Worm (Caenorhabditis elegans) whole organism, midembryonic: Measurements from ENCODE around the gene F28H6.4.

Experiments
- T22C8.4 ChIP-seq: fragments of 200-800 bp; sonication (Bioruptor generic); IDR thresholded peaks from 2 replicates; pipeline ENCODE4 v1.3.6; 2022; ENCODE audit warnings: missing genetic modification characterization, missing compliant biosample characterization
- cog-1 ChIP-seq: sonication (generic microtip); optimal IDR thresholded peaks from 2 replicates; lab custom pipeline; 2016; ENCODE audit warnings: missing genetic modification characterization, missing compliant biosample characterization
- flt-1 ChIP-seq: fragments of 200-800 bp; sonication (Bioruptor generic); IDR thresholded peaks from 2 replicates; pipeline ENCODE4 v1.3.6; 2022; ENCODE audit warnings: missing genetic modification characterization, missing compliant biosample characterization
- klf-2 ChIP-seq: fragments of 200-800 bp; sonication (Bioruptor generic); conservative IDR thresholded peaks from 2 replicates; pipeline ENCODE4 v1.3.6; 2022; ENCODE audit warnings: missing genetic modification reagents, missing genetic modification characterization, missing compliant biosample characterization
- med-1 ChIP-seq: sonication (generic microtip); optimal IDR thresholded peaks from 2 replicates; lab custom pipeline; 2017; ENCODE audit warnings: missing genetic modification characterization, mild to moderate bottlenecking, missing compliant biosample characterization, antibody characterized with exemption, missing genetic modification reagents; ENCODE audit not compliant: insufficient read depth
- ref-1 ChIP-seq: fragments of 200-800 bp; sonication (Bioruptor generic); conservative IDR thresholded peaks from 2 replicates; pipeline ENCODE4 v1.3.6; 2022; ENCODE audit warnings: missing genetic modification reagents, missing genetic modification characterization, missing compliant biosample characterization
- tab-1 ChIP-seq: fragments of 200-800 bp; sonication (Bioruptor generic); IDR thresholded peaks from 2 replicates; pipeline ENCODE4 v1.3.6; 2022; ENCODE audit warnings: missing genetic modification characterization, missing compliant biosample characterization
- ztf-23 ChIP-seq: fragments of 200-800 bp; sonication (Bioruptor generic); IDR thresholded peaks from 2 replicates; pipeline ENCODE4 v1.3.6; 2022; ENCODE audit warnings: missing genetic modification reagents, missing genetic modification characterization, missing compliant biosample characterization
- ztf-29 ChIP-seq: fragments of 200-800 bp; sonication (Bioruptor generic); IDR thresholded peaks from 2 replicates; pipeline ENCODE4 v1.3.6; 2022; ENCODE audit warnings: missing genetic modification reagents, missing genetic modification characterization, missing compliant biosample characterization

Gene F28H6.4

DNA sequence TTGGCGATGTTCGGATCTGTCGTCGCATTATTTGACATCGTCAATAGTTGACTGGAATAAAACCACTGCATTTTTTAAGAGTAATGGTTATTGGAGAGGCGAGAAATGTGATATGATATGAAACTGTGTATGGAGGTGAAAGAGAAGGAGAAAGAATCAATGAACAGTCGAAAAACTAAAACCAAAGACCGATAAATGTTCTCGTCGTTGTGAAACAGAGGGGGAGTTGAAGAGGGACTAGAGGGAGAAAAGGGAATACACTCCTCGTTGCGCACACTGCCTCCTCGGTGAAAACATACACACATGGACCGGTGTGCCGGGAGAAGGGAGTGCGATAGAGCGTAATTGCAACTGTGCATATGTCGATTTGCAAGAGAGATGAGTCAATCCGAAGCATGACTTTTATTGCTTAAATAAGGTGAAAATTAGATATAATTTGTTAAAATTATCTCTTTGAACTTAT, 41.9 kb downstream of the F28H6.4 start, which contains the start of gene sym-4:
TSS of gene sym-4 (minus strand) at position 51 of the 463 bp plus-strand sequence.
- TF ChIP-seq ref-1 (GFP tag; lab: Robert Waterston, UW) (no peak), tab-1 (GFP tag; lab: Robert Waterston, UW) (no peak), klf-2 (no peak), T22C8.4 (GFP tag; lab: Robert Waterston, UW) (no peak), cog-1 (peak; percentile 65), med-1 (GFP tag; lab: Kevin White, UChicago) (no peak), ztf-29 (GFP tag; lab: Robert Waterston, UW) (no peak), flt-1 (0 out of 2 replicates have a peak, but pooled peaks have one; percentile 37), ztf-23 (GFP tag; lab: Robert Waterston, UW) (0 out of 2 replicates have a peak, but pooled peaks have one; percentile 38)

DNA sequence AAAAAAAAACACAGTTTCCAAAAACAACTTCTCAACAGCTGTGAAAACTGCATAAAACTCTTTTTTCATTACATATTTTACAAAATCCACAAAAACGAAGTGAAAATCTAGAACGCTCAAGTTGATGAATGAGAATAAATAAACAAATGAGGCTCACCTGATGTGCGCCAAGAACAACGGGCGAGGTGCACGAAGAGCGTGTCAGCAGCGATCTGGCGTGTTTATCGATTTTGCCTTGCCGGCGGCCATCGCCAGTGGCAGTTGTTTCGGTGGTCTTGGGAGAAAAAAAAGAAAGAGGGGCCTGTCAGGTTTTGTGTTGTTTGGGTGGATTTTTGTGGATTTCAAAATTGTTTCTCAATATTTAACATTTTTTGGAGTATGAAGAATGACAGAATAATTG, 46.2 kb downstream of the F28H6.4 start, which contains the start of gene idhb-1:
TSS of gene idhb-1 (minus strand) at position 214 of the 400 bp plus-strand sequence.
- TF ChIP-seq cog-1 (peak; percentile 28), ztf-23 (GFP tag; lab: Robert Waterston, UW) (0 out of 2 replicates have a peak, but pooled peaks have one; percentile 36), flt-1 (peak; percentile 58; the same call in 1 of the 2 replicates), T22C8.4 (GFP tag; lab: Robert Waterston, UW) (peak; percentile 84), klf-2 (no peak), ztf-29 (GFP tag; lab: Robert Waterston, UW) (no peak)

DNA sequence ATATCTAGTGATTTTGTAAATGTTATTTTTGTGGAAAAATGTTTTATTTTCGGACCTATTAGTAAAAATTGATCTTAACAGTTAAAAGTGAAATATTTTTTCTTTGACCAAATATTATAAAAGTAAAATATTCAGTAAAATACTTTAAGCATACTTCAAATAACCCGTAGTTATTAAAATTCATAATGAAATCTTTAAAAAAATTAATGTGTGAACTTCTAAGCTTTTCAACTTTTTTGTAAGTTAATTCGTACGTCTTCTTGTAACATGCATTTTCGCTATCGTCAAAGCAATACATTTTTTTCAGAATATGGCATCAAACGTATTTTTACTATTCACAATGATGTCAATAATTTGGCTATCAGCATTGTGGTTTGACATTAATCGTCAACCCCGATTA, 48.1 kb downstream of the F28H6.4 start, which contains the start of gene C37E2.2:
TSS of gene C37E2.2 (plus strand) at position 301 of the 400 bp plus-strand sequence.
- TF ChIP-seq flt-1 (no peak), klf-2 (no peak), ztf-23 (GFP tag; lab: Robert Waterston, UW) (no peak), med-1 (GFP tag; lab: Kevin White, UChicago) (no peak), ref-1 (GFP tag; lab: Robert Waterston, UW) (no peak), T22C8.4 (GFP tag; lab: Robert Waterston, UW) (no peak), ztf-29 (GFP tag; lab: Robert Waterston, UW) (no peak), cog-1 (no peak), tab-1 (GFP tag; lab: Robert Waterston, UW) (no peak)

DNA sequence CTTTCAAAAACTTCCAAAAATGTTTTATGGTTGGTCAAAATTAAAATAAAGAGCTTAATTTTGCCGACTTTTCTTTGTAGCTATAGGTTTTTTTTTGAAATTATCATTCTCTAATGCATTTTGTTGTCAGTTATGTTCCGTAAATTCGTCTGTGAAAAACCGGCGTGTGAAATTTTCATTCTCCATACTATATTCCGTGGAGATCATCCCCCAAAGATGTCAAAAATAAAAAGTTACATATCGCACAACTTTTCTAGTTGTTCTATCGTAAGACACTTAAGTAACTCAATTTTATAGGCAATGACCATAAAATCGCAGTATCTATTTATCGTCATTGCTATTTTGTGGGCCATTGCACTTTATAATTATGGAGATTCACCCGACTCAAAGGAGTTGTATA, 51.0 kb downstream of the F28H6.4 start, which contains the start of gene C37E2.10:
TSS of gene C37E2.10 (plus strand) at position 301 of the 400 bp plus-strand sequence.
- no peak for TF ChIP-seq T22C8.4 (GFP tag; lab: Robert Waterston, UW)
- no peak for TF ChIP-seq ztf-29 (GFP tag; lab: Robert Waterston, UW)
- no peak for TF ChIP-seq flt-1
- no peak for TF ChIP-seq tab-1 (GFP tag; lab: Robert Waterston, UW)
- no peak for TF ChIP-seq ref-1 (GFP tag; lab: Robert Waterston, UW)

DNA sequence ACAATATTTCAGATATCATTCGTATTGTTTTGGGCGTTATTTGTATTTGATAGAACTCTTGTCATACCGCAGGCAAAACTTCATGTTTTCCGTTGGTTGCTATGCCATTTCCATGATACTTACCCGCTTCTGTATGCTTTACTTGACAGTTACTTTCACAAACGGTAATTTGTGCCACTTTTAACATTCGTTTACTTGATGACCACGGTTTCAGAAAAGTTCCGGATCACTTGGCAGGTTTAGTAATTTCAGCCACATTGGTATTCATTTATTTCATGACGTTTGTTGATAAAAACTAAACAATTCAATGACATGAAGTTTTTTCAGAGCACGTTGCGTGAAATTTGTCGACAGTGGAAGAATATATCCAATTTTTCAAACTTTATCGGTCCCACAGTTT, 51.8 kb downstream of the F28H6.4 start:
- TF ChIP-seq T22C8.4 (GFP tag; lab: Robert Waterston, UW): no peak
- TF ChIP-seq klf-2: no peak
- no peak for TF ChIP-seq ztf-23 (GFP tag; lab: Robert Waterston, UW)
- TF ChIP-seq ref-1 (GFP tag; lab: Robert Waterston, UW): no peak
- TF ChIP-seq cog-1: no peak
- TF ChIP-seq flt-1: no peak

DNA sequence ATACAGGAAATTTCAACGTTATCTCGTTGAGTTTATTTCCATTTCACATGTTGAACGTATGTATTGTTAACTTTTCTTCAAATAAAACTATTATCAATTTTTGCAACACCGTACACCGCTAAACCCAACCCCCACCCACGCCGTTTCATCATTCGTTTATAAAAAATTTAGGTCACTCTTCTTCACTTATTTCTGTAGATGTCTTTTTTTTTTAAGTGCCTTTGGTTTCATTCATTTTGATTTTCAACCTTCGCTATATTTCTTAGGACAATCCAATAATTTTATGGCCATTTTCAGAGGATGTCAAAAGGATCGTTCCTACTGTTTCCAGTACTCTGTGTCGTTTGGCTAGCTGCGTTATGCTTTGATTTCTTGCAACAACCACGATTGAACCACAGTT, 52.5 kb downstream of the F28H6.4 start, which contains the start of gene C37E2.3:
TSS of gene C37E2.3 (plus strand) at position 301 of the 400 bp plus-strand sequence.
- TF ChIP-seq ztf-23 (GFP tag; lab: Robert Waterston, UW): no peak
- TF ChIP-seq tab-1 (GFP tag; lab: Robert Waterston, UW): no peak
- no peak for TF ChIP-seq flt-1
- TF ChIP-seq cog-1: no peak
- TF ChIP-seq klf-2: no peak
- TF ChIP-seq ztf-29 (GFP tag; lab: Robert Waterston, UW): no peak
- TF ChIP-seq med-1 (GFP tag; lab: Kevin White, UChicago): no peak

DNA sequence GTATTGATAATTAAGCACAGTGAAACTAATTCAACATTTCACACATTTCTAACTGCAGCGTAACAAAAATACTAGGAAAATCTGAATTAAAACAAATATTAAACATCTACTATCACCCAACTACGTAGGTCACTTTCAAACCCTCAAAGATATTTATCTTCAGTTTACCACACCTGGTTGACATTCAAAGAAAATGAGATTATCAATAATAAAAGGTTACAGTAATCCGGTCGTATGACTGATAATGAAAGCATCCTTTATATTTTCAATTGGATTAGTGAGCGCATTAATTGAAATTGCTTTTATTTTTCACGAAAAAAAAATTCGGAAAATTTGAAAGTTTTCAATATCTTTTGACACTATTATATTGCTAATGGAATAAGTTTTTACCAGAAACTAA, 54.8 kb downstream of the F28H6.4 start:
- TF ChIP-seq flt-1 (no peak), ztf-23 (GFP tag; lab: Robert Waterston, UW) (no peak), ztf-29 (GFP tag; lab: Robert Waterston, UW) (no peak), T22C8.4 (GFP tag; lab: Robert Waterston, UW) (no peak), cog-1 (no peak), klf-2 (no peak), ref-1 (GFP tag; lab: Robert Waterston, UW) (no peak), tab-1 (GFP tag; lab: Robert Waterston, UW) (no peak), med-1 (GFP tag; lab: Kevin White, UChicago) (no peak)
